Worm (Caenorhabditis elegans) whole organism, L1 larva: ENCODE data around the gene evl-14.

Experiments
- ama-1 ChIP-seq: fragments of 150-350 bp; optimal IDR thresholded peaks from 2 replicates; lab custom pipeline; 2014
- ceh-8 ChIP-seq: fragments of 200-800 bp; sonication (Bioruptor generic); optimal IDR thresholded peaks from 2 replicates; lab custom pipeline; 2018; ENCODE audit warnings: mild to moderate bottlenecking, missing genetic modification characterization, moderate library complexity, missing compliant biosample characterization
- dpl-1 ChIP-seq, 3 experiments: fragments of 150-350 bp in 2 of 3; sonication (generic microtip) in 1 of 3; optimal IDR thresholded peaks; 2 replicates each; lab custom pipeline; 2014 to 2017; ENCODE audit warnings: missing biosample characterization in 3 of 3, missing genetic modification characterization in 3 of 3, missing genetic modification reagents in 3 of 3
- efl-3 ChIP-seq: fragments of 200-800 bp; sonication (Bioruptor generic); optimal IDR thresholded peaks from 2 replicates; lab custom pipeline; 2018; ENCODE audit warnings: mild to moderate bottlenecking, missing genetic modification characterization, missing compliant biosample characterization
- grh-1 ChIP-seq: fragments of 200-800 bp; sonication (Bioruptor generic); IDR thresholded peaks from 2 replicates; pipeline ENCODE4 v1.3.6; 2022; ENCODE audit warnings: missing genetic modification reagents, missing genetic modification characterization, missing compliant biosample characterization
- jun-1 ChIP-seq: fragments of 150-350 bp; optimal IDR thresholded peaks from 2 replicates; lab custom pipeline; 2014; ENCODE audit warnings: missing biosample characterization, missing genetic modification reagents, missing genetic modification characterization
- lin-35 ChIP-seq, 2 experiments: fragments of 150-350 bp; optimal IDR thresholded peaks; 2 replicates each; lab custom pipeline; 2014; ENCODE audit warnings: missing biosample characterization in 2 of 2, missing genetic modification characterization in 2 of 2, missing genetic modification reagents in 2 of 2
- nhr-237 ChIP-seq: fragments of 150-350 bp; optimal IDR thresholded peaks from 2 replicates; lab custom pipeline; 2014; ENCODE audit warnings: missing biosample characterization, missing genetic modification characterization
- pqm-1 ChIP-seq: sonication (generic microtip); optimal IDR thresholded peaks from 3 replicates; lab custom pipeline; 2017; ENCODE audit warnings: missing biosample characterization, missing genetic modification characterization
- snpc-4 ChIP-seq: fragments of 150-350 bp; optimal IDR thresholded peaks from 2 replicates; lab custom pipeline; 2014; ENCODE audit warnings: missing biosample characterization, missing genetic modification characterization
- ztf-11 ChIP-seq, 2 experiments: sonication (generic microtip); optimal IDR thresholded peaks; 2 replicates each; lab custom pipeline; 2016 to 2017; ENCODE audit warnings: missing genetic modification characterization in 2 of 2, missing biosample characterization in 1 of 2, missing compliant biosample characterization in 1 of 2

- no peak for TF ChIP-seq lin-35 (GFP tag; optimal IDR thresholded peaks at IDR 0.05; lab: Kevin White, UChicago)
- no peak for TF ChIP-seq nhr-237
- TF ChIP-seq ama-1 = no peak
- TF ChIP-seq snpc-4 (tag; lab: Kevin White, UChicago) = no peak
- TF ChIP-seq ztf-11 (tag; optimal IDR thresholded peaks at IDR 0.05; lab: Kevin White, UChicago) = no peak
- no peak for TF ChIP-seq pqm-1 (tag; lab: Kevin White, UChicago)
- TF ChIP-seq grh-1 (GFP tag; lab: Robert Waterston, UW) = no peak
- no peak for TF ChIP-seq efl-3 (GFP tag; lab: Kevin White, UChicago)
- no peak for TF ChIP-seq ceh-8 (GFP tag; lab: Kevin White, UChicago)
- TF ChIP-seq dpl-1 (GFP tag; optimal IDR thresholded peaks at IDR 0.05; lab: Kevin White, UChicago) = no peak
- TF ChIP-seq jun-1 (tag; lab: Kevin White, UChicago) = no peak
Measured at ce11 chrIII:4356384-4356783, 43.5 kb upstream of the evl-14 start, which contains the start of gene mnp-1.
